Fruit fly (Drosophila melanogaster) whole organism, embryonic: ENCODE data around the gene CG14174.
A peak's percentile ranks its signal among the peaks of the same experiment; 100 is the strongest.

Source experiments
- Adf1 ChIP-seq: fragments of 200-800 bp; sonication (Bioruptor generic); IDR thresholded peaks from 2 replicates; pipeline ENCODE4 v1.3.6; 2022; ENCODE audit warnings: missing biosample characterization, missing genetic modification characterization
- Bgb ChIP-seq: fragments of 200-800 bp; sonication (Bioruptor generic); IDR thresholded peaks from 2 replicates; pipeline ENCODE4 v1.3.6; 2022; ENCODE audit warnings: missing biosample characterization, missing genetic modification characterization; ENCODE audit not compliant: partially characterized antibody
- Blimp-1 ChIP-seq: fragments of 200-800 bp; sonication (Bioruptor generic); optimal IDR thresholded peaks from 3 replicates; lab custom pipeline; 2018; ENCODE audit warnings: missing biosample characterization, missing genetic modification characterization, mild to moderate bottlenecking, moderate library complexity, missing genetic modification reagents
- C15 ChIP-seq: fragments of 200-800 bp; sonication (Bioruptor generic); IDR thresholded peaks from 3 replicates; pipeline ENCODE4 v1.3.6; 2022; ENCODE audit warnings: missing biosample characterization, missing genetic modification characterization
- CG1024 ChIP-seq: fragments of 200-800 bp; sonication (Bioruptor generic); IDR thresholded peaks from 2 replicates; pipeline ENCODE4 v1.3.6; 2022; ENCODE audit warnings: missing biosample characterization, missing genetic modification characterization
- CG10654 ChIP-seq: fragments of 200-800 bp; sonication (Bioruptor generic); optimal IDR thresholded peaks from 2 replicates; lab custom pipeline; 2016; ENCODE audit warnings: missing biosample characterization, missing genetic modification characterization
- CG12219 ChIP-seq: fragments of 200-800 bp; sonication (Bioruptor generic); optimal IDR thresholded peaks from 3 replicates; lab custom pipeline; 2018; ENCODE audit warnings: missing biosample characterization, mild to moderate bottlenecking, missing genetic modification characterization
- CG12769 ChIP-seq: fragments of 200-800 bp; sonication (Bioruptor generic); optimal IDR thresholded peaks from 2 replicates; lab custom pipeline; 2019; ENCODE audit warnings: missing biosample characterization, mild to moderate bottlenecking, missing genetic modification characterization, moderate library complexity
- CG13123 ChIP-seq: fragments of 200-800 bp; sonication (Bioruptor generic); optimal IDR thresholded peaks from 2 replicates; lab custom pipeline; 2016; ENCODE audit warnings: missing biosample characterization, missing genetic modification characterization
- CG13894 ChIP-seq: fragments of 200-800 bp; sonication (Bioruptor generic); optimal IDR thresholded peaks from 3 replicates; lab custom pipeline; 2018; ENCODE audit warnings: missing biosample characterization, mild to moderate bottlenecking, missing genetic modification characterization, moderate library complexity
- CG16779 ChIP-seq: fragments of 200-800 bp; sonication (Bioruptor generic); IDR thresholded peaks from 2 replicates; pipeline ENCODE4 v1.3.6; 2022; ENCODE audit warnings: missing biosample characterization, missing genetic modification characterization
- CG17568 ChIP-seq: fragments of 200-800 bp; sonication (Bioruptor generic); optimal IDR thresholded peaks from 2 replicates; lab custom pipeline; 2018; ENCODE audit warnings: missing biosample characterization, mild to moderate bottlenecking, missing genetic modification characterization, moderate library complexity
- CG3163 ChIP-seq: fragments of 200-800 bp; sonication (Bioruptor generic); optimal IDR thresholded peaks from 3 replicates; lab custom pipeline; 2016; ENCODE audit warnings: missing biosample characterization, missing genetic modification characterization
- CG3726 ChIP-seq: fragments of 200-800 bp; sonication (Bioruptor generic); IDR thresholded peaks from 3 replicates; pipeline ENCODE4, ENCODE4 v1.3.6; 2022; ENCODE audit warnings: missing biosample characterization, missing genetic modification characterization
- CG3995 ChIP-seq: fragments of 200-800 bp; sonication (Bioruptor generic); optimal IDR thresholded peaks from 3 replicates; lab custom pipeline; 2016; ENCODE audit warnings: missing biosample characterization, missing genetic modification characterization
- CG4360 ChIP-seq: fragments of 200-800 bp; sonication (Bioruptor generic); IDR thresholded peaks from 2 replicates; pipeline ENCODE4 v1.3.6; 2022; ENCODE audit warnings: missing biosample characterization, missing genetic modification characterization
- CG6654 ChIP-seq: fragments of 200-800 bp; sonication (Bioruptor generic); optimal IDR thresholded peaks from 2 replicates; lab custom pipeline; 2017; ENCODE audit warnings: missing biosample characterization, mild to moderate bottlenecking, missing genetic modification characterization
- CG7839 ChIP-seq: fragments of 200-800 bp; sonication (Bioruptor generic); optimal IDR thresholded peaks from 3 replicates; lab custom pipeline; 2018; ENCODE audit warnings: missing biosample characterization, mild to moderate bottlenecking, missing genetic modification characterization, moderate library complexity
- CG7963 ChIP-seq: fragments of 200-800 bp; sonication (Bioruptor generic); IDR thresholded peaks from 3 replicates; pipeline ENCODE4 v1.3.6; 2022; ENCODE audit warnings: missing biosample characterization, missing genetic modification characterization; ENCODE audit not compliant: partially characterized antibody
- CG7987 ChIP-seq: fragments of 200-800 bp; sonication (Bioruptor generic); optimal IDR thresholded peaks from 2 replicates; lab custom pipeline; 2018; ENCODE audit warnings: missing biosample characterization, mild to moderate bottlenecking, missing genetic modification characterization, moderate library complexity
- CTCF ChIP-seq: fragments of 200-800 bp; sonication (Bioruptor generic); optimal IDR thresholded peaks from 2 replicates; lab custom pipeline; 2017; ENCODE audit warnings: missing biosample characterization, mild to moderate bottlenecking, missing genetic modification characterization, moderate library complexity
- CrebB ChIP-seq: fragments of 200-800 bp; sonication (Bioruptor generic); optimal IDR thresholded peaks from 3 replicates; lab custom pipeline; 2018; ENCODE audit warnings: missing biosample characterization, mild to moderate bottlenecking, missing genetic modification characterization
- Dll ChIP-seq: fragments of 200-800 bp; sonication (Bioruptor generic); IDR thresholded peaks from 4 replicates; pipeline ENCODE4 v1.3.6; 2022; ENCODE audit warnings: missing biosample characterization, missing genetic modification characterization; ENCODE audit not compliant: partially characterized antibody
- Doc3 ChIP-seq: fragments of 200-800 bp; sonication (Bioruptor generic); IDR thresholded peaks from 3 replicates; pipeline ENCODE4 v1.3.6; 2022; ENCODE audit warnings: missing biosample characterization, missing genetic modification characterization; ENCODE audit not compliant: partially characterized antibody
- ERR ChIP-seq: fragments of 200-800 bp; sonication (Bioruptor generic); optimal IDR thresholded peaks from 2 replicates; lab custom pipeline; 2016; ENCODE audit warnings: missing biosample characterization, missing genetic modification characterization
- HLHmδ ChIP-seq: fragments of 200-800 bp; sonication (Bioruptor generic); optimal IDR thresholded peaks from 2 replicates; lab custom pipeline; 2018; ENCODE audit warnings: missing biosample characterization, mild to moderate bottlenecking, missing genetic modification characterization, moderate library complexity
- HmgZ ChIP-seq: fragments of 200-800 bp; sonication (Bioruptor generic); optimal IDR thresholded peaks from 2 replicates; lab custom pipeline; 2018; ENCODE audit warnings: missing biosample characterization, mild to moderate bottlenecking, missing genetic modification characterization
- Mes4 ChIP-seq: fragments of 200-800 bp; sonication (Bioruptor generic); optimal IDR thresholded peaks from 2 replicates; lab custom pipeline; 2016; ENCODE audit warnings: missing biosample characterization, missing genetic modification characterization
- Mrtf ChIP-seq: fragments of 200-800 bp; sonication (Bioruptor generic); IDR thresholded peaks from 3 replicates; pipeline ENCODE4 v1.3.6; 2022; ENCODE audit warnings: missing biosample characterization, missing genetic modification characterization
- Pdp1 ChIP-seq, 2 experiments: fragments of 200-800 bp; sonication (Bioruptor generic); optimal IDR thresholded peaks; 3 replicates each; lab custom pipeline; 2016; ENCODE audit warnings: missing biosample characterization in 2 of 2, missing genetic modification characterization in 2 of 2, mild to moderate bottlenecking in 1 of 2, moderate library complexity in 1 of 2
- TFAM ChIP-seq: fragments of 200-800 bp; sonication (Bioruptor generic); optimal IDR thresholded peaks from 2 replicates; lab custom pipeline; 2017; ENCODE audit warnings: missing biosample characterization, missing genetic modification characterization, inconsistent platforms
- YL-1 ChIP-seq: fragments of 200-800 bp; sonication (Bioruptor generic); optimal IDR thresholded peaks from 3 replicates; lab custom pipeline; 2017; ENCODE audit warnings: missing biosample characterization, mild to moderate bottlenecking, missing genetic modification characterization
- amos ChIP-seq: fragments of 200-800 bp; sonication (Bioruptor generic); IDR thresholded peaks from 2 replicates; pipeline ENCODE4 v1.3.6; 2022; ENCODE audit warnings: missing biosample characterization, missing genetic modification characterization; ENCODE audit not compliant: partially characterized antibody
- ara ChIP-seq: fragments of 200-800 bp; sonication (Bioruptor generic); IDR thresholded peaks from 2 replicates; pipeline ENCODE4 v1.3.6; 2022; ENCODE audit warnings: missing biosample characterization, missing genetic modification characterization
- ash1 ChIP-seq: fragments of 200-800 bp; sonication (Bioruptor generic); optimal IDR thresholded peaks from 2 replicates; lab custom pipeline; 2018; ENCODE audit warnings: missing biosample characterization, mild to moderate bottlenecking, missing genetic modification characterization
- cad ChIP-seq: fragments of >200 bp; optimal IDR thresholded peaks from 2 replicates; lab custom pipeline; 2017; ENCODE audit warnings: missing biosample characterization, missing genetic modification characterization
- chinmo ChIP-seq: fragments of 200-800 bp; sonication (Bioruptor generic); IDR thresholded peaks from 4 replicates; pipeline ENCODE4 v1.3.6; 2022; ENCODE audit warnings: missing biosample characterization, missing genetic modification characterization; ENCODE audit not compliant: partially characterized antibody
- eve ChIP-seq, 2 experiments: fragments of >200 bp; optimal IDR thresholded peaks; 2 replicates each; lab custom pipeline; 2017; ENCODE audit warnings: missing biosample characterization in 2 of 2, missing genetic modification characterization in 2 of 2
- exex ChIP-seq: fragments of 200-800 bp; sonication (Bioruptor generic); optimal IDR thresholded peaks from 4 replicates; lab custom pipeline; 2018; ENCODE audit warnings: missing biosample characterization, mild to moderate bottlenecking, missing genetic modification characterization, moderate library complexity
- gcm ChIP-seq: fragments of 200-800 bp; sonication (Bioruptor generic); optimal IDR thresholded peaks from 2 replicates; lab custom pipeline; 2019; ENCODE audit warnings: missing biosample characterization, mild to moderate bottlenecking, missing genetic modification characterization, moderate library complexity
- ind ChIP-seq: fragments of 200-800 bp; sonication (Bioruptor generic); optimal IDR thresholded peaks from 3 replicates; lab custom pipeline; 2016; ENCODE audit warnings: missing biosample characterization, missing genetic modification characterization
- lab ChIP-seq: fragments of 200-800 bp; sonication (Bioruptor generic); optimal IDR thresholded peaks from 3 replicates; lab custom pipeline; 2017; ENCODE audit warnings: missing biosample characterization, missing genetic modification characterization, mild to moderate bottlenecking, moderate library complexity, missing genetic modification reagents
- mirr ChIP-seq: fragments of 200-800 bp; sonication (Bioruptor generic); optimal IDR thresholded peaks from 3 replicates; lab custom pipeline; 2018; ENCODE audit warnings: missing biosample characterization, mild to moderate bottlenecking, missing genetic modification characterization
- nom ChIP-seq: fragments of 200-800 bp; sonication (Bioruptor generic); optimal IDR thresholded peaks from 2 replicates; lab custom pipeline; 2017; ENCODE audit warnings: missing biosample characterization, missing genetic modification characterization, mild to moderate bottlenecking, moderate library complexity, missing genetic modification reagents
- pan ChIP-seq, 4 experiments: fragments of >200 bp in 3 of 4; fragments of 200-800 bp in 1 of 4; sonication (Bioruptor generic) in 1 of 4; optimal IDR thresholded peaks in 3 of 4; IDR thresholded peaks in 1 of 4; 2 replicates each; pipeline versions ENCODE4 v1.3.6 to Lab custom; 2017 to 2022; ENCODE audit warnings: missing biosample characterization in 2 of 4, missing genetic modification characterization in 2 of 4, mixed read lengths in 1 of 4
- row ChIP-seq: fragments of 200-800 bp; sonication (Bioruptor generic); IDR thresholded peaks from 3 replicates; pipeline ENCODE4 v1.3.6; 2022; ENCODE audit warnings: missing biosample characterization, missing genetic modification characterization
- salm ChIP-seq: fragments of 200-800 bp; sonication (Bioruptor generic); optimal IDR thresholded peaks from 2 replicates; lab custom pipeline; 2018; ENCODE audit warnings: missing biosample characterization, mild to moderate bottlenecking, missing genetic modification characterization
- sisA ChIP-seq: fragments of 200-800 bp; sonication (Bioruptor generic); IDR thresholded peaks from 2 replicates; pipeline ENCODE4 v1.3.6; 2022; ENCODE audit warnings: missing biosample characterization, missing genetic modification characterization
- sug ChIP-seq: fragments of 200-800 bp; optimal IDR thresholded peaks from 2 replicates; lab custom pipeline; 2019; ENCODE audit warnings: missing biosample characterization, mild to moderate bottlenecking, missing genetic modification characterization, moderate library complexity

Gene CG14174

DNA sequence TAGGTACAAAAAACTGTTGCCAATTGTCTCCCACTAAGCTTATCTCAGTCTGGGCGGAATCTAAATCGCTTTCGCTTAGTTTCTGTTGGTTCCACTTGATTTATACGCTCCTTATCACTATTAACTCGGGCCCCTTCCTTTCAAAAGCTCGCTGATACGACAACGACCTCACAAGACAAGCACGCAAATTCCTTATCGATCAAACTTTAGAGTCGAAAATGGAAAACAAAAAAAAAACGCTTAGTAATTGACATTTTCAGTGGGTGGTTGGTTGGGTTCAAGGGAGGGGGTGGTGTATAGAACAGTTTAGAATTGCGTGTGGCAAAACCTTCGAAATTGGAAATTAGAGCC, 27.7 kb upstream of the CG14174 start (continued):
- TF ChIP-seq ERR (no peak), HmgZ (peak; percentile 53), ind (GFP tag; lab: Kevin White, UChicago) (no peak), YL-1 (peak; percentile 7), CG16779 (no peak), pan (optimal IDR thresholded peaks at IDR 0.05; lab: Kevin White, UChicago) (no peak), pan (GFP tag; optimal IDR thresholded peaks at IDR 0.05 in 1 of 2, IDR thresholded peaks at IDR 0.05 in 1 of 2) (no peak), sug (tag; lab: Kevin White, UChicago) (peak; percentile 95), Mrtf (GFP tag; lab: Robert Waterston, UW) (no peak), lab (GFP tag; lab: Kevin White, UChicago) (peak; percentile 63), row (GFP tag; lab: Robert Waterston, UW) (peak; percentile 5; the same call in 1 of the 3 replicates), Doc3 (GFP tag; lab: Robert Waterston, UW) (no peak), sisA (GFP tag; lab: Robert Waterston, UW) (no peak), CG7839 (tag; lab: Kevin White, UChicago) (no peak), amos (GFP tag; lab: Robert Waterston, UW) (no peak), gcm (no peak), CG13123 (GFP tag; lab: Kevin White, UChicago) (no peak), cad (GFP tag; lab: Kevin White, UChicago) (no peak), CG10654 (GFP tag; lab: Kevin White, UChicago) (no peak), ash1 (GFP tag; lab: Kevin White, UChicago) (no peak), CTCF (no peak), exex (peak; percentile 97), CG7963 (GFP tag; lab: Robert Waterston, UW) (no peak), CG3726 (no peak)

DNA sequence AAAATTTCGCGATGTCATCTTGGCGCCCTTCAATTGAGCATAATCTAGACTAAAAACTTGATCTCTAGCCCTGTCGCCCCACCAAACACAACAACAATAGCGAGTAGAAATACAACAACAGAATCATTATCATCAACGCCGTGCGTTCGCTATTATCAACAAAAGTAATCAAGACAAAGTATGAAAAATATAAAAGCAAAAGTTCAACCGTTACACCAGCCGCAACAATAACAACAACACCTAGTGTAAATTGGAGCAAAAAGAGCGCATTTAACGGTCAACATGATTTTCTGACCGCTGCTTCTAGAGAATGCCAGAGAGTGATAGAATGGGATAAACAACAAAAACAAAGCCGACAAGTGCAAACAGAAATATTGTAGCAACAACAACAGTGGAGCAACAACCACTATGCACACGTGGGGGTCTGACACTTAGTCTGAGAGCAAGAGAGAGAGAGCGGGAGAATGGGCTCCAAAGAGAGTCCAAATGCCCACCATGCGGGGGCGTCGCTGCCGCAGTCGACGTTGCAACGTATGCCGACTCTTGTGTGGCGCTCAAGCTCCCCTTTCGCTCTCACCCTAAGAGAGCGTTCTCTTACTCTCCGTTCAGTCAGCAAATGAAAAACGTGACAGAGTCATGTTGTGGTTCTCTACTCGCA, 26.8 kb upstream of the CG14174 start:
- TF ChIP-seq HLHmδ (peak; percentile 66), nom (peak; percentile 20), C15 (GFP tag; lab: Robert Waterston, UW) (no peak), Pdp1 (GFP tag; optimal IDR thresholded peaks at IDR 0.05; lab: Kevin White, UChicago) (peak in 1 of 2 experiments; percentile 23), CrebB (tag; lab: Kevin White, UChicago) (peak; percentile 14), CG4360 (peak; percentile 98), Bgb (GFP tag; lab: Robert Waterston, UW) (peak; percentile 25; the same call in 1 of the 2 replicates), CG17568 (GFP tag; lab: Kevin White, UChicago) (peak; percentile 45), Mes4 (GFP tag; lab: Kevin White, UChicago) (no peak), Blimp-1 (peak; percentile 70), CG13894 (tag; lab: Kevin White, UChicago) (no peak), TFAM (GFP tag; lab: Kevin White, UChicago) (no peak), chinmo (GFP tag; lab: Robert Waterston, UW) (peak; percentile 99; the same call in 3 of the 4 replicates), CG6654 (GFP tag; lab: Kevin White, UChicago) (no peak), ara (GFP tag; lab: Robert Waterston, UW) (0 out of 2 replicates have a peak, but pooled peaks have one; percentile 19), CG3995 (GFP tag; lab: Kevin White, UChicago) (no peak), CG1024 (GFP tag; lab: Robert Waterston, UW) (no peak), CG3726 (no peak), CG12219 (GFP tag; lab: Kevin White, UChicago) (peak; percentile 14), mirr (GFP tag; lab: Kevin White, UChicago) (peak; percentile 57), CG12769 (peak; percentile 48), Dll (peak; percentile 55; the same call in 2 of the 4 replicates), eve (GFP tag; optimal IDR thresholded peaks at IDR 0.05; lab: Kevin White, UChicago) (peak in 1 of 2 experiments; percentile 83), CG3163 (peak; percentile 98), Adf1 (GFP tag; lab: Robert Waterston, UW) (peak; percentile 95), salm (tag; lab: Kevin White, UChicago) (peak; percentile 42), CG7987 (GFP tag; lab: Kevin White, UChicago) (peak; percentile 0)
